Worm (Caenorhabditis elegans) whole organism, young adult: ENCODE results near the gene copb-2.

Experiments
- B0261.1 ChIP-seq: sonication (generic microtip); optimal IDR thresholded peaks from 2 replicates; lab custom pipeline; 2016; ENCODE audit warnings: mild to moderate bottlenecking, missing genetic modification characterization, moderate library complexity, missing compliant biosample characterization
- F49E8.2 ChIP-seq: sonication (generic microtip); optimal IDR thresholded peaks from 3 replicates; lab custom pipeline; 2017; ENCODE audit warnings: missing genetic modification characterization, mild to moderate bottlenecking, missing compliant biosample characterization, antibody characterized with exemption, moderate library complexity; ENCODE audit not compliant: insufficient read depth
- F55B11.4 ChIP-seq: sonication (generic microtip); optimal IDR thresholded peaks from 2 replicates; lab custom pipeline; 2016; ENCODE audit warnings: missing compliant biosample characterization, missing genetic modification characterization, borderline replicate concordance; ENCODE audit not compliant: insufficient read depth
- F57C9.4 ChIP-seq: sonication (generic microtip); optimal IDR thresholded peaks from 2 replicates; lab custom pipeline; 2017; ENCODE audit warnings: mild to moderate bottlenecking, missing genetic modification characterization, missing compliant biosample characterization
- attf-5 ChIP-seq: fragments of 200-800 bp; sonication (Bioruptor generic); optimal IDR thresholded peaks from 2 replicates; lab custom pipeline; 2018; ENCODE audit warnings: mild to moderate bottlenecking, missing genetic modification characterization, missing compliant biosample characterization
- ceh-91 ChIP-seq: fragments of 200-800 bp; sonication (Bioruptor generic); IDR thresholded peaks from 2 replicates; pipeline ENCODE4 v1.3.6; 2022; ENCODE audit warnings: missing genetic modification reagents, missing genetic modification characterization, missing compliant biosample characterization
- ets-4 ChIP-seq: fragments of 200-800 bp; sonication (Bioruptor generic); optimal IDR thresholded peaks from 2 replicates; lab custom pipeline; 2018; ENCODE audit warnings: mild to moderate bottlenecking, missing genetic modification characterization, missing compliant biosample characterization
- hlh-12 ChIP-seq: sonication (generic microtip); optimal IDR thresholded peaks from 2 replicates; lab custom pipeline; 2016; ENCODE audit warnings: missing genetic modification characterization, missing compliant biosample characterization
- lin-54 ChIP-seq: fragments of 200-800 bp; sonication (Bioruptor generic); optimal IDR thresholded peaks from 2 replicates; lab custom pipeline; 2018; ENCODE audit warnings: mild to moderate bottlenecking, missing genetic modification characterization, missing compliant biosample characterization
- pha-4 ChIP-seq: fragments of 150-350 bp; sonication (generic microtip); optimal IDR thresholded peaks from 2 replicates; lab custom pipeline; 2014; ENCODE audit warnings: missing biosample characterization, missing genetic modification reagents, missing genetic modification characterization
- snpc-3.4 ChIP-seq: sonication (generic microtip); optimal IDR thresholded peaks from 2 replicates; lab custom pipeline; 2017; ENCODE audit warnings: missing genetic modification characterization, mild to moderate bottlenecking, missing compliant biosample characterization, antibody characterized with exemption, moderate library complexity, missing genotype, missing genetic modification reagents
- snpc-4 ChIP-seq, 5 experiments: fragments of 150-350 bp in 1 of 5; sonication (generic microtip) in 4 of 5; optimal IDR thresholded peaks; 2 replicates each; lab custom pipeline; 2014 to 2018; ENCODE audit warnings: missing genetic modification characterization in 5 of 5, missing biosample characterization in 3 of 5, antibody characterized with exemption in 2 of 5, mild to moderate bottlenecking in 2 of 5, missing compliant biosample characterization in 2 of 5, missing genotype in 2 of 5, moderate library complexity in 2 of 5, missing genetic modification reagents in 1 of 5
- unc-130 ChIP-seq: sonication (generic microtip); optimal IDR thresholded peaks from 2 replicates; lab custom pipeline; 2016; ENCODE audit warnings: missing genetic modification reagents, missing genetic modification characterization, missing compliant biosample characterization
- ztf-3 ChIP-seq: fragments of 200-800 bp; sonication (Bioruptor generic); optimal IDR thresholded peaks from 2 replicates; lab custom pipeline; 2018; ENCODE audit warnings: mild to moderate bottlenecking, missing genetic modification characterization, missing compliant biosample characterization

- no peak for TF ChIP-seq attf-5 (GFP tag; lab: Kevin White, UChicago)
- TF ChIP-seq F57C9.4 (tag; lab: Kevin White, UChicago), result no peak
- TF ChIP-seq B0261.1 (tag; lab: Kevin White, UChicago), result no peak
- no peak for TF ChIP-seq pha-4
- TF ChIP-seq snpc-4 (GFP tag; optimal IDR thresholded peaks at IDR 0.05; lab: Kevin White, UChicago), result no peak
- no peak for TF ChIP-seq snpc-4 (tag; optimal IDR thresholded peaks at IDR 0.05; lab: Kevin White, UChicago)
- TF ChIP-seq ets-4 (GFP tag; lab: Kevin White, UChicago), result no peak
- TF ChIP-seq snpc-3.4 (tag; lab: Kevin White, UChicago), result no peak
- TF ChIP-seq F49E8.2 (tag; lab: Kevin White, UChicago), result no peak
- no peak for TF ChIP-seq lin-54 (GFP tag; lab: Kevin White, UChicago)
- TF ChIP-seq unc-130 (GFP tag; lab: Kevin White, UChicago), result no peak
- no peak for TF ChIP-seq ceh-91 (GFP tag; lab: Robert Waterston, UW)
- no peak for TF ChIP-seq hlh-12 (tag; lab: Kevin White, UChicago)
- TF ChIP-seq ztf-3 (GFP tag; lab: Kevin White, UChicago), result no peak
- TF ChIP-seq F55B11.4 (tag; lab: Kevin White, UChicago), result no peak
These were observed 12.3 kb upstream of the copb-2 start, which contains the start of gene hsp-12.6 for ce11 chrIV:9447209-9447608.
